Worm (Caenorhabditis elegans) whole organism, L2 larva: ENCODE measurements around the gene C16A3.5.

Experiments used
- F13H6.1 ChIP-seq: sonication (generic microtip); optimal IDR thresholded peaks from 2 replicates; lab custom pipeline; 2016; ENCODE audit warnings: missing genetic modification characterization, missing compliant biosample characterization
- egl-27 ChIP-seq: sonication (generic microtip); optimal IDR thresholded peaks from 3 replicates; lab custom pipeline; 2017; ENCODE audit warnings: missing biosample characterization, missing genetic modification reagents, missing genetic modification characterization
- fos-1 ChIP-seq: fragments of 150-350 bp; optimal IDR thresholded peaks from 2 replicates; lab custom pipeline; 2014; ENCODE audit warnings: missing biosample characterization, missing genetic modification characterization
- lin-11 ChIP-seq: fragments of 150-350 bp; sonication (generic microtip); optimal IDR thresholded peaks from 2 replicates; lab custom pipeline; 2014; ENCODE audit warnings: missing biosample characterization, missing genetic modification characterization, inconsistent platforms, mixed read lengths
- lsy-2 ChIP-seq, 2 experiments: fragments of 150-350 bp in 1 of 2; sonication (generic microtip) in 1 of 2; optimal IDR thresholded peaks; 2 replicates each; lab custom pipeline; 2014 to 2017; ENCODE audit warnings: missing biosample characterization in 2 of 2, missing genetic modification characterization in 2 of 2
- mab-5 ChIP-seq: fragments of 150-350 bp; optimal IDR thresholded peaks from 2 replicates; lab custom pipeline; 2014; ENCODE audit warnings: missing biosample characterization, missing genetic modification characterization
- zag-1 ChIP-seq: fragments of 150-350 bp; optimal IDR thresholded peaks from 2 replicates; lab custom pipeline; 2014; ENCODE audit warnings: missing biosample characterization, missing genetic modification characterization
- ztf-11 ChIP-seq: sonication (generic microtip); optimal IDR thresholded peaks from 2 replicates; lab custom pipeline; 2017; ENCODE audit warnings: missing biosample characterization, missing genetic modification characterization

The C16A3.5 gene

DNA sequence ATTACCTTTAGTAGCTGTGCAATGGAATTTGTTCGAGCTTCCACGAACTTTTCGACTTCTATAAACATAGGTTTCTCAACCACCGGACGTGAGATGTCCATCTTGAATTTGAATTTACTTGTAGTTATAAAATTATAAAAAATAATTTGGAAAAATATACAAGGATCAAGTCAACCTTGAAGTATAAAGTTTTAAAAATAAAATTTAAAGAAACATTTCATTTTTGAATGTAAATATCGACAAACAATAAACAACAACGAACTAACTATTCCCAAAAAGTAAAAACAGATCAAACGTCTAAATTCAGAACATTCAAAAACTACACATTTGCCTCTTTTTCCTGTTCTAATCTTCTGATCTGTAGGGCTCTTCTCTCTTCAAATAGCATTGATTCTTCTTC is 50.3 kb downstream of the C16A3.5 start, which contains the start of gene popl-1:
Gene popl-1, minus strand, starts transcription at position 101 of the 400 bp plus-strand sequence.
- no peak for TF ChIP-seq F13H6.1 (tag; lab: Kevin White, UChicago)
- TF ChIP-seq mab-5, result no peak
- no peak for TF ChIP-seq fos-1 (tag; lab: Kevin White, UChicago)
- TF ChIP-seq lin-11, result no peak
- no peak for TF ChIP-seq zag-1 (tag; lab: Kevin White, UChicago)
- no peak for TF ChIP-seq egl-27 (tag; lab: Kevin White, UChicago)
- no peak for TF ChIP-seq lsy-2 (tag; optimal IDR thresholded peaks at IDR 0.05; lab: Kevin White, UChicago)
- TF ChIP-seq ztf-11, result no peak
- TF ChIP-seq, all 48 proteins: peak for 0
